Fruit fly (Drosophila melanogaster) whole organism, pupa: Measurements from ENCODE around the gene Mpcp2.

Experiments
- CG10348 ChIP-seq: fragments of 200-800 bp; sonication (Bioruptor generic); IDR thresholded peaks from 2 replicates; pipeline ENCODE4 v1.3.6; 2022; ENCODE audit warnings: missing biosample characterization, missing genetic modification characterization
- CG12605 ChIP-seq: fragments of 200-800 bp; sonication (Bioruptor generic); IDR thresholded peaks from 2 replicates; pipeline ENCODE4 v1.3.6; 2022; ENCODE audit warnings: missing biosample characterization, missing genetic modification characterization
- CG13204 ChIP-seq: fragments of 200-800 bp; sonication (Bioruptor generic); optimal IDR thresholded peaks from 2 replicates; lab custom pipeline; 2018; ENCODE audit warnings: missing biosample characterization, mild to moderate bottlenecking, missing genetic modification characterization, moderate library complexity
- CG14655 ChIP-seq: fragments of 200-800 bp; sonication (Bioruptor generic); optimal IDR thresholded peaks from 3 replicates; lab custom pipeline; 2017; ENCODE audit warnings: mild to moderate bottlenecking, missing biosample characterization, missing genetic modification reagents, missing genetic modification characterization
- CG15710 ChIP-seq: fragments of 200-800 bp; sonication (Bioruptor generic); optimal IDR thresholded peaks from 2 replicates; lab custom pipeline; 2018; ENCODE audit warnings: missing biosample characterization, mild to moderate bottlenecking, missing genetic modification characterization, moderate library complexity
- CG17806 ChIP-seq: fragments of 200-800 bp; sonication (Bioruptor generic); optimal IDR thresholded peaks from 2 replicates; lab custom pipeline; 2018; ENCODE audit warnings: missing biosample characterization, mild to moderate bottlenecking, missing genetic modification characterization, moderate library complexity
- CG32121 ChIP-seq: fragments of 200-800 bp; sonication (Bioruptor generic); IDR thresholded peaks from 2 replicates; pipeline ENCODE4 v1.3.6; 2022; ENCODE audit warnings: missing biosample characterization, missing genetic modification characterization
- CG34367 ChIP-seq: fragments of 200-800 bp; sonication (Bioruptor generic); optimal IDR thresholded peaks from 2 replicates; lab custom pipeline; 2018; ENCODE audit warnings: missing biosample characterization, mild to moderate bottlenecking, missing genetic modification characterization
- CG4496 ChIP-seq: fragments of 200-800 bp; sonication (Bioruptor generic); IDR thresholded peaks from 3 replicates; pipeline ENCODE4 v1.3.6; 2022; ENCODE audit warnings: missing biosample characterization, missing genetic modification characterization
- CG8159 ChIP-seq: fragments of 200-800 bp; sonication (Bioruptor generic); optimal IDR thresholded peaks from 3 replicates; lab custom pipeline; 2018; ENCODE audit warnings: missing biosample characterization, mild to moderate bottlenecking, missing genetic modification characterization, moderate library complexity
- CG8301 ChIP-seq: fragments of 200-800 bp; sonication (Bioruptor generic); optimal IDR thresholded peaks from 2 replicates; lab custom pipeline; 2018; ENCODE audit warnings: missing biosample characterization, mild to moderate bottlenecking, missing genetic modification characterization
- CG9948 ChIP-seq: fragments of 200-800 bp; sonication (Bioruptor generic); optimal IDR thresholded peaks from 2 replicates; lab custom pipeline; 2018; ENCODE audit warnings: missing biosample characterization, mild to moderate bottlenecking, missing genetic modification characterization, moderate library complexity
- D1 ChIP-seq: fragments of 200-800 bp; sonication (Bioruptor generic); optimal IDR thresholded peaks from 2 replicates; lab custom pipeline; 2018; ENCODE audit warnings: missing biosample characterization, mild to moderate bottlenecking, missing genetic modification characterization, moderate library complexity
- EcR ChIP-seq: fragments of 200-800 bp; sonication (Bioruptor generic); optimal IDR thresholded peaks from 3 replicates; lab custom pipeline; 2019; ENCODE audit warnings: missing biosample characterization, missing genetic modification characterization, mild to moderate bottlenecking, moderate library complexity, missing genetic modification reagents
- Ets98B ChIP-seq: fragments of 200-800 bp; sonication (Bioruptor generic); IDR thresholded peaks from 2 replicates; pipeline ENCODE4 v1.3.6; 2022; ENCODE audit warnings: missing biosample characterization, missing genetic modification characterization
- Pif1A ChIP-seq: fragments of 200-800 bp; sonication (Bioruptor generic); optimal IDR thresholded peaks from 3 replicates; lab custom pipeline; 2016; ENCODE audit warnings: missing biosample characterization, missing genetic modification characterization
- Pif1B ChIP-seq: fragments of 200-800 bp; sonication (Bioruptor generic); optimal IDR thresholded peaks from 3 replicates; lab custom pipeline; 2016; ENCODE audit warnings: missing biosample characterization, missing genetic modification characterization
- Snoo ChIP-seq: fragments of 200-800 bp; sonication (Bioruptor generic); optimal IDR thresholded peaks from 3 replicates; lab custom pipeline; 2017; ENCODE audit warnings: missing biosample characterization, mild to moderate bottlenecking, missing genetic modification characterization, inconsistent platforms
- fd96Ca ChIP-seq: fragments of 200-800 bp; sonication (Bioruptor generic); IDR thresholded peaks from 3 replicates; pipeline ENCODE4 v1.3.6; 2022; ENCODE audit warnings: missing biosample characterization, missing genetic modification characterization
- gl ChIP-seq: fragments of 200-800 bp; sonication (Bioruptor generic); optimal IDR thresholded peaks from 2 replicates; lab custom pipeline; 2018; ENCODE audit warnings: missing biosample characterization, mild to moderate bottlenecking, missing genetic modification characterization
- rn ChIP-seq: fragments of 200-800 bp; sonication (Bioruptor generic); IDR thresholded peaks from 2 replicates; pipeline ENCODE4 v1.3.6; 2022; ENCODE audit warnings: missing biosample characterization, missing genetic modification characterization

Mpcp2 gene

DNA sequence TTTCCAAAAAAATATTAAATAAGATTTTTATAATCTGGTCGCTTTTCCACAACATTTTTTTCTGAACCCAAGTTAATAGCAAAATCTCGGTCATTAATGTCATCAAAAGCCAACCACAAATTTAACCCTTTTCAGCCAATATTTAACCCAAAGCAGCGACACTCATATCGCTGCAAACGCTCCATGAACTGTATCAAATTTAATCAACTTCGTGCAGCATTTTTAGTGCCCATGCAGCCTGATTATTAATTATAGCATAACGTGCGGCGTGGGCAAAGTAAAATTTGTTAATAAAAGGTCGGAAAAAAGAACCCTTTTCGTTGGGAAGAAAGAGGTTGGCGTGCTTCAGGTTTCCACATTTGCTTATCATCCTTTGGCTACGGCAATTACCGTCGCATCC lies 26.0 kb downstream of the Mpcp2 start:
- no peak for TF ChIP-seq CG14655 (GFP tag; lab: Kevin White, UChicago)
- no peak for TF ChIP-seq CG32121
- no peak for TF ChIP-seq CG17806 (tag; lab: Kevin White, UChicago)
- TF ChIP-seq Ets98B (GFP tag; lab: Robert Waterston, UW), result no peak
- no peak for TF ChIP-seq Pif1B (GFP tag; lab: Kevin White, UChicago)
- TF ChIP-seq D1 (tag; lab: Kevin White, UChicago), result no peak
- TF ChIP-seq fd96Ca (GFP tag; lab: Robert Waterston, UW), result no peak
- no peak for TF ChIP-seq CG12605 (GFP tag; lab: Robert Waterston, UW)
- TF ChIP-seq CG4496 (GFP tag; lab: Robert Waterston, UW), result no peak
- TF ChIP-seq CG8301, result no peak
- no peak for TF ChIP-seq CG34367
- TF ChIP-seq CG9948 (tag; lab: Kevin White, UChicago), result no peak
- no peak for TF ChIP-seq gl
- TF ChIP-seq CG13204 (GFP tag; lab: Kevin White, UChicago), result no peak
- no peak for TF ChIP-seq CG15710 (tag; lab: Kevin White, UChicago)
- no peak for TF ChIP-seq Snoo
- no peak for TF ChIP-seq Pif1A (GFP tag; lab: Kevin White, UChicago)
- no peak for TF ChIP-seq CG10348 (GFP tag; lab: Robert Waterston, UW)
- TF ChIP-seq CG8159, result no peak
- TF ChIP-seq rn (GFP tag; lab: Robert Waterston, UW), result no peak

DNA sequence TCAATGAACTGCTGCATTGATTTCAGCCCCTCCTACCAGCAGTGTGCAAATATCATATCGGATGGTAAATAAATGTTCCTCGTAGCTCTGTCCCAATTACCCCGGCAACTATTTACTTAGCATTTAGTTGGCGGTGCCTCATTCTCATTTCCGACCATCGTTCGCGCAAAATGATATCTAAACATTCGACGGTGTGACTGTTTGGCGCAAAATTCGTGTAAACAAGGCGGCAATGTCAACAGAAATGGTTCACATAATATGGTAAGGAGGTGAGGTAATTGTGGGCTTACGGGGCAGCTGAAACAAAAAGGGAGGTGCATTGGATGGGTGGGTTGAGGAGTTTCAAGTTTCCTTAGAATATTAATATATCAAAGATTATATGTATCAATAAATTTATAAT lies 27.0 kb downstream of the Mpcp2 start:
- TF ChIP-seq CG8301 (no peak), EcR (no peak), gl (no peak), CG15710 (tag; lab: Kevin White, UChicago) (no peak), CG12605 (GFP tag; lab: Robert Waterston, UW) (no peak), CG4496 (GFP tag; lab: Robert Waterston, UW) (no peak), CG8159 (no peak), rn (GFP tag; lab: Robert Waterston, UW) (no peak), Snoo (no peak), CG17806 (tag; lab: Kevin White, UChicago) (no peak), Ets98B (GFP tag; lab: Robert Waterston, UW) (no peak), fd96Ca (GFP tag; lab: Robert Waterston, UW) (no peak), CG10348 (GFP tag; lab: Robert Waterston, UW) (no peak), D1 (tag; lab: Kevin White, UChicago) (no peak), Pif1B (GFP tag; lab: Kevin White, UChicago) (no peak), Pif1A (GFP tag; lab: Kevin White, UChicago) (no peak), CG14655 (GFP tag; lab: Kevin White, UChicago) (no peak), CG9948 (tag; lab: Kevin White, UChicago) (no peak)
- TF ChIP-seq, all 21 proteins: peak for 0

DNA sequence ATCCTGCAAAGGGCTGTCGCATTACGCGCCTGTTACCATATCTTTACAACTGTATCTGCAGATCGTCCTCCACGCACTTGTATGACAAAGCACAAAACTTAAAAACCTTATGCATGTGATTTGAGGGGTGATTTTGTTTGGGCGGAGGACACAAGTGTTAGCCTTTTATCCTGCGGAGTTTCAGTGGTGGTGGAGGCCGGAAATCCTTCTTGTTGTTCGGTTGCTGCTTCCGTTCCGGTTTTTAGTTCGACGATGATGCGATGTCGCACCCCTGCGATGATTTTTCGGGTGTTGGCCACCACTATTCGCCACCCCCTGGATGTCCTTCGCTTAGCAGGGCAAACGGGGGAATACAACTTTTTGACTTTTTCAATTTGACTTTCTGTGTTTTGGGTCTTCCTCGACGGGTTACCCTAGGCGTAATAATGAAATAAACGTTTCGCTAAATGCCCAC lies 27.7 kb downstream of the Mpcp2 start:
- TF ChIP-seq gl, result no peak
- TF ChIP-seq CG13204 (GFP tag; lab: Kevin White, UChicago), result no peak
- TF ChIP-seq CG4496 (GFP tag; lab: Robert Waterston, UW), result no peak
- no peak for TF ChIP-seq CG14655 (GFP tag; lab: Kevin White, UChicago)
- no peak for TF ChIP-seq CG15710 (tag; lab: Kevin White, UChicago)
- TF ChIP-seq Pif1B (GFP tag; lab: Kevin White, UChicago), result no peak
- no peak for TF ChIP-seq Ets98B (GFP tag; lab: Robert Waterston, UW)
- no peak for TF ChIP-seq CG10348 (GFP tag; lab: Robert Waterston, UW)
- no peak for TF ChIP-seq CG12605 (GFP tag; lab: Robert Waterston, UW)
- no peak for TF ChIP-seq Snoo
- TF ChIP-seq rn (GFP tag; lab: Robert Waterston, UW), result no peak
- TF ChIP-seq fd96Ca (GFP tag; lab: Robert Waterston, UW), result no peak
- no peak for TF ChIP-seq CG9948 (tag; lab: Kevin White, UChicago)
- TF ChIP-seq CG32121, result no peak
- no peak for TF ChIP-seq EcR

DNA sequence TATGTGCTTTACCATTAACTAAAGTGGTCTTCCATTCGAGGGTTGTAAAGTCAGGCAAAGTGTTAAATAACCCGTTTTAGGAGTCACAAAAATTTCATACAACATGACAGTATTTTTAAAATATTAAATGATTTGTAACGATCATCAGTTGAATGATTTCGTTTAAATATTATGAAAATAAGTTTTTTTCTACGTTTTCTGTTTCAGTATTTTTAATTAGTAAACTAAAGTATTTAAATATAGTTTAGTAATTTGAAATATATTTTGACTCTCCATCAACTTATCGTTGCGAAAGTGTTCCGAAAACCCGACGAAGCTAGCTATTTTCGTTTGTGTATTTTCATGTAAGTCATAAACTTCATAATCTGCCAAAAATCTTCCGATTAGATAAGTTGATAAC lies 29.7 kb downstream of the Mpcp2 start, which contains the start of gene CG42758:
Gene CG42758 (plus strand): TSS at position 301 of the 400 bp plus-strand sequence.
- TF ChIP-seq rn (GFP tag; lab: Robert Waterston, UW) (no peak), CG17806 (tag; lab: Kevin White, UChicago) (no peak), CG12605 (GFP tag; lab: Robert Waterston, UW) (no peak)

DNA sequence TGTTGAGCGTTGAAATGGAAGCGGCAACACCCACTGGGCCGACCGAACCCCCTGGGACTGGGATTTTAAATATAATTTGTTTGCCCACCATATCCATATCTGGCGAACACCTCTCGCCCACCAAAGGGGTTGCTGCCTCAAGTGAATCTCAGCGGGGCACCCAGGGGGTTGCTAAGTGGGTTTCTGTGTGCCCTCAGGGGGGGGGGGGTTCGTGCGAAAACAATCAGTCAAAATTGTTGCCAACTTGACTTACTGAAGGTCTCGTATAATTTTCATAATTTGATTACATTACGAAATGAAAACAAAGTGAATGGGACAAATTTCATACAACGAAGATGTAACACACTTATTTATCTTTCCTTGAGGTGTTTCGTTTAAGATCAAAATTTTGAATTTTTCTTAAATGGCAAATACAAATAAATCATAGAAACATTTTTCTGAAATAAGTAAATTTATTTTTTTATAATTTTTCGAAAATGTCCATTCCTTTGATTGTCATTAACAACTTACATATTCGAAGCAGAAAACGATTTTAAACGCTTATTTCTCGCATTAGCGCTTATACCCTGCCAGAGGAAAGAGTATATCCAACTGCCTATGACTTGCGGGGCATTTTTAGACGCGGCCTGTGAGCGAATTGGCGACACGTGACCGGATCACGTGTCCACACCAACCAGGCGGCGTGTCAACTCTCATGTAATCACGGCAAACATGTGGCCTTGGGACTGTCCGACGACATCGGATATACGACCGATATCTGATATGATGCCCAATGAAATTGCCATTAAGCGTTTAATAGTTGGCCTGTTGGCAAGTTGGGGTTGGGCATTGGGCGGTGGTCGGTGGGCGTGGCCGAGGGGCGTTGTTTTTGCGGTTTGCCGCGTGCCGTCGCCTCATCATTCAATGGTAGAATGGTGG lies 32.4 kb downstream of the Mpcp2 start:
- no peak for TF ChIP-seq EcR
- TF ChIP-seq Pif1B (GFP tag; lab: Kevin White, UChicago), result no peak
- TF ChIP-seq CG8159, result no peak
- no peak for TF ChIP-seq rn (GFP tag; lab: Robert Waterston, UW)
- TF ChIP-seq gl, result no peak
- TF ChIP-seq D1 (tag; lab: Kevin White, UChicago), result no peak
- TF ChIP-seq fd96Ca (GFP tag; lab: Robert Waterston, UW), result no peak
- no peak for TF ChIP-seq Snoo
- no peak for TF ChIP-seq CG8301
- no peak for TF ChIP-seq CG9948 (tag; lab: Kevin White, UChicago)
- TF ChIP-seq, all 21 proteins: peak for 0

DNA sequence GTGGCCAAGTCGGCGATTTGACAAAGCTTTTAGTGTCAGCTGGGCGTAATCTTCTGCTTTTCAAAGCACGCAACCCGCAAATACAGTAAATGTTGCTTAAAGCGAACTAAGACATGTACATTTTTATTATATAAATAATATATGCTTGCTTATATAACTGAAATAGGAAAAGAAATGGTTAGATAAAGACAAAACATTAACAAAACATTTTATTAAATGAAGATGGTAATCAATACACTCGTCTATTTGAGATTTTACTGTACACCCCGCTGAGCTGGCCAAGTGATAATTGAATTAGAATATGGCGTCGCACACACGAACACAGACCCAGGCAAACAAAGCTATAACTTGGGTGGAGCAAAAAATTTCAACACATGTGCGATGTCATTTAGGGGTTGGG lies 37.2 kb downstream of the Mpcp2 start:
- TF ChIP-seq gl (no peak), CG4496 (GFP tag; lab: Robert Waterston, UW) (no peak), Snoo (no peak), fd96Ca (GFP tag; lab: Robert Waterston, UW) (no peak), CG10348 (GFP tag; lab: Robert Waterston, UW) (no peak), D1 (tag; lab: Kevin White, UChicago) (no peak), CG9948 (tag; lab: Kevin White, UChicago) (no peak), Pif1A (GFP tag; lab: Kevin White, UChicago) (no peak), CG34367 (no peak), CG13204 (GFP tag; lab: Kevin White, UChicago) (no peak), CG12605 (GFP tag; lab: Robert Waterston, UW) (no peak), CG32121 (no peak), EcR (no peak), CG8301 (no peak), Pif1B (GFP tag; lab: Kevin White, UChicago) (no peak), rn (GFP tag; lab: Robert Waterston, UW) (no peak), CG14655 (GFP tag; lab: Kevin White, UChicago) (no peak), Ets98B (GFP tag; lab: Robert Waterston, UW) (no peak)
- TF ChIP-seq, all 21 proteins: peak for 0
